Fruit fly (Drosophila melanogaster) whole organism, prepupa: ENCODE data around the gene CG11626.

Experiments used
- Blimp-1 ChIP-seq: fragments of 200-800 bp; sonication (Bioruptor generic); optimal IDR thresholded peaks from 3 replicates; lab custom pipeline; 2017; ENCODE audit warnings: missing biosample characterization, missing genetic modification characterization, mild to moderate bottlenecking, moderate library complexity, missing genetic modification reagents
- CG10631 ChIP-seq: fragments of 200-800 bp; sonication (Bioruptor generic); optimal IDR thresholded peaks from 2 replicates; lab custom pipeline; 2016; ENCODE audit warnings: missing biosample characterization, missing genetic modification characterization
- CG10669 ChIP-seq: fragments of 200-800 bp; sonication (Bioruptor generic); optimal IDR thresholded peaks from 3 replicates; lab custom pipeline; 2018; ENCODE audit warnings: missing biosample characterization, mild to moderate bottlenecking, missing genetic modification characterization, moderate library complexity
- CG11294 ChIP-seq: fragments of 200-800 bp; sonication (Bioruptor generic); IDR thresholded peaks from 2 replicates; pipeline ENCODE4 v1.3.6; 2022; ENCODE audit warnings: missing biosample characterization, missing genetic modification characterization
- CG11902 ChIP-seq: fragments of 200-800 bp; sonication (Bioruptor generic); optimal IDR thresholded peaks from 3 replicates; lab custom pipeline; 2016; ENCODE audit warnings: missing biosample characterization, missing genetic modification characterization
- CG15336 ChIP-seq: fragments of 200-800 bp; sonication (Bioruptor generic); IDR thresholded peaks from 2 replicates; pipeline ENCODE4 v1.3.6; 2022; ENCODE audit warnings: missing biosample characterization, missing genetic modification characterization
- CG16779 ChIP-seq: fragments of 200-800 bp; sonication (Bioruptor generic); optimal IDR thresholded peaks from 3 replicates; lab custom pipeline; 2017; ENCODE audit warnings: missing biosample characterization, mild to moderate bottlenecking, missing genetic modification characterization
- CG3032 ChIP-seq: fragments of 200-800 bp; optimal IDR thresholded peaks from 2 replicates; lab custom pipeline; 2019; ENCODE audit warnings: missing biosample characterization, mild to moderate bottlenecking, missing genetic modification characterization, moderate library complexity
- CG34406 ChIP-seq: fragments of 200-800 bp; sonication (Bioruptor generic); optimal IDR thresholded peaks from 3 replicates; lab custom pipeline; 2016; ENCODE audit warnings: missing biosample characterization, missing genetic modification characterization
- CG4318 ChIP-seq: fragments of 200-800 bp; sonication (Bioruptor generic); optimal IDR thresholded peaks from 3 replicates; lab custom pipeline; 2017; ENCODE audit warnings: missing biosample characterization, mild to moderate bottlenecking, missing genetic modification characterization
- CG6163 ChIP-seq: fragments of 200-800 bp; sonication (Bioruptor generic); IDR thresholded peaks from 3 replicates; pipeline ENCODE4 v1.3.6; 2022; ENCODE audit warnings: missing biosample characterization, missing genetic modification characterization
- CG6276 ChIP-seq: fragments of 200-800 bp; sonication (Bioruptor generic); optimal IDR thresholded peaks from 2 replicates; lab custom pipeline; 2017; ENCODE audit warnings: missing biosample characterization, mild to moderate bottlenecking, missing genetic modification characterization
- CG6792 ChIP-seq: fragments of 200-800 bp; sonication (Bioruptor generic); optimal IDR thresholded peaks from 3 replicates; lab custom pipeline; 2016; ENCODE audit warnings: missing biosample characterization, missing genetic modification characterization
- CG6808 ChIP-seq: fragments of 200-800 bp; sonication (Bioruptor generic); optimal IDR thresholded peaks from 3 replicates; lab custom pipeline; 2017; ENCODE audit warnings: missing biosample characterization, missing genetic modification characterization, mild to moderate bottlenecking, moderate library complexity, missing genetic modification reagents
- CG7368 ChIP-seq: fragments of 200-800 bp; sonication (Bioruptor generic); optimal IDR thresholded peaks from 3 replicates; lab custom pipeline; 2016; ENCODE audit warnings: missing biosample characterization, missing genetic modification characterization
- CG8119 ChIP-seq: fragments of 200-800 bp; sonication (Bioruptor generic); IDR thresholded peaks from 3 replicates; pipeline ENCODE4 v1.3.6; 2022; ENCODE audit warnings: missing biosample characterization, missing genetic modification characterization
- CG8319 ChIP-seq: fragments of 200-800 bp; sonication (Bioruptor generic); optimal IDR thresholded peaks from 3 replicates; lab custom pipeline; 2016; ENCODE audit warnings: missing biosample characterization, missing genetic modification characterization
- Eip75B ChIP-seq: fragments of 200-800 bp; sonication (Bioruptor generic); optimal IDR thresholded peaks from 3 replicates; lab custom pipeline; 2016; ENCODE audit warnings: missing biosample characterization, missing genetic modification characterization
- Eip78C ChIP-seq: fragments of 200-800 bp; sonication (Bioruptor generic); peaks from one replicate; lab custom pipeline; 2016; ENCODE audit warnings: missing biosample characterization, missing genetic modification characterization
- Ets21C ChIP-seq: fragments of 200-800 bp; sonication (Bioruptor generic); optimal IDR thresholded peaks from 3 replicates; lab custom pipeline; 2016; ENCODE audit warnings: missing biosample characterization, missing genetic modification characterization
- Ets96B ChIP-seq: fragments of 200-800 bp; optimal IDR thresholded peaks from 2 replicates; lab custom pipeline; 2019; ENCODE audit warnings: missing biosample characterization, mild to moderate bottlenecking, missing genetic modification characterization, moderate library complexity
- Gug ChIP-seq: fragments of 200-800 bp; sonication (Bioruptor generic); IDR thresholded peaks from 2 replicates; pipeline ENCODE4 v1.3.6; 2022; ENCODE audit warnings: missing biosample characterization, missing genetic modification characterization
- Hr39 ChIP-seq: fragments of 200-800 bp; sonication (Bioruptor generic); optimal IDR thresholded peaks from 2 replicates; lab custom pipeline; 2016; ENCODE audit warnings: missing biosample characterization, missing genetic modification characterization
- Hr4 ChIP-seq: fragments of 200-800 bp; sonication (Bioruptor generic); optimal IDR thresholded peaks from 3 replicates; lab custom pipeline; 2016; ENCODE audit warnings: missing biosample characterization, missing genetic modification characterization
- Lpt ChIP-seq: fragments of 200-800 bp; sonication (Bioruptor generic); optimal IDR thresholded peaks from 3 replicates; lab custom pipeline; 2016; ENCODE audit warnings: missing biosample characterization, missing genetic modification characterization
- Met ChIP-seq: fragments of 200-800 bp; sonication (Bioruptor generic); optimal IDR thresholded peaks from 3 replicates; lab custom pipeline; 2016; ENCODE audit warnings: missing biosample characterization, missing genetic modification characterization
- OdsH ChIP-seq: fragments of 200-800 bp; sonication (Bioruptor generic); optimal IDR thresholded peaks from 3 replicates; lab custom pipeline; 2016; ENCODE audit warnings: missing biosample characterization, missing genetic modification characterization
- Smox ChIP-seq: fragments of 200-800 bp; sonication (Bioruptor generic); optimal IDR thresholded peaks from 3 replicates; lab custom pipeline; 2016; ENCODE audit warnings: missing biosample characterization, missing genetic modification characterization
- Sox14 ChIP-seq: fragments of 200-800 bp; sonication (Bioruptor generic); optimal IDR thresholded peaks from 3 replicates; lab custom pipeline; 2016; ENCODE audit warnings: missing biosample characterization, missing genetic modification characterization
- Sox15 ChIP-seq: fragments of 200-800 bp; sonication (Bioruptor generic); optimal IDR thresholded peaks from 3 replicates; lab custom pipeline; 2016; ENCODE audit warnings: missing biosample characterization, missing genetic modification characterization
- achi ChIP-seq: fragments of 200-800 bp; sonication (Bioruptor generic); optimal IDR thresholded peaks from 3 replicates; lab custom pipeline; 2016; ENCODE audit warnings: missing biosample characterization, missing genetic modification characterization
- acj6 ChIP-seq: fragments of 200-800 bp; sonication (Bioruptor generic); optimal IDR thresholded peaks from 3 replicates; lab custom pipeline; 2016; ENCODE audit warnings: missing biosample characterization, missing genetic modification characterization
- cyc ChIP-seq: fragments of 200-800 bp; sonication (Bioruptor generic); optimal IDR thresholded peaks from 3 replicates; lab custom pipeline; 2016; ENCODE audit warnings: missing biosample characterization, missing genetic modification characterization
- dsx ChIP-seq: fragments of 200-800 bp; optimal IDR thresholded peaks from 3 replicates; lab custom pipeline; 2019; ENCODE audit warnings: missing biosample characterization, mild to moderate bottlenecking, missing genetic modification characterization, moderate library complexity; ENCODE audit not compliant: poor library complexity, severe bottlenecking
- eg ChIP-seq: fragments of 200-800 bp; sonication (Bioruptor generic); IDR thresholded peaks from 3 replicates; pipeline ENCODE4 v1.3.6; 2022; ENCODE audit warnings: missing biosample characterization, missing genetic modification characterization
- esn ChIP-seq: fragments of 200-800 bp; sonication (Bioruptor generic); optimal IDR thresholded peaks from 2 replicates; lab custom pipeline; 2016; ENCODE audit warnings: missing biosample characterization, mild to moderate bottlenecking, missing genetic modification characterization, moderate library complexity
- fd59A ChIP-seq: fragments of 200-800 bp; sonication (Bioruptor generic); optimal IDR thresholded peaks from 2 replicates; lab custom pipeline; 2017; ENCODE audit warnings: missing biosample characterization, mild to moderate bottlenecking, missing genetic modification characterization, missing genetic modification reagents
- fd85E ChIP-seq: fragments of 200-800 bp; sonication (Bioruptor generic); optimal IDR thresholded peaks from 3 replicates; lab custom pipeline; 2016; ENCODE audit warnings: missing biosample characterization, missing genetic modification characterization
- fkh ChIP-seq: fragments of 200-800 bp; sonication (Bioruptor generic); optimal IDR thresholded peaks from 3 replicates; lab custom pipeline; 2017; ENCODE audit warnings: missing biosample characterization, mild to moderate bottlenecking, missing genetic modification characterization, moderate library complexity
- lz ChIP-seq: fragments of 200-800 bp; sonication (Bioruptor generic); optimal IDR thresholded peaks from 3 replicates; lab custom pipeline; 2016; ENCODE audit warnings: missing biosample characterization, missing genetic modification characterization
- net ChIP-seq: fragments of 200-800 bp; sonication (Bioruptor generic); optimal IDR thresholded peaks from 3 replicates; lab custom pipeline; 2016; ENCODE audit warnings: missing biosample characterization, missing genetic modification characterization
- salr ChIP-seq, 2 experiments: fragments of 200-800 bp; sonication (Bioruptor generic); optimal IDR thresholded peaks; 3 replicates each; lab custom pipeline; 2016 to 2018; ENCODE audit warnings: missing biosample characterization in 2 of 2, missing genetic modification characterization in 2 of 2, mild to moderate bottlenecking in 1 of 2
- ss ChIP-seq, 2 experiments: fragments of 200-800 bp; sonication (Bioruptor generic); optimal IDR thresholded peaks; 2 replicates in 1 of 2; 3 replicates in 1 of 2; lab custom pipeline; 2017 to 2018; ENCODE audit warnings: mild to moderate bottlenecking in 2 of 2, missing biosample characterization in 2 of 2, missing genetic modification characterization in 2 of 2, moderate library complexity in 1 of 2
- svp ChIP-seq: fragments of 200-800 bp; sonication (Bioruptor generic); peaks from one replicate; lab custom pipeline; 2016; ENCODE audit warnings: missing biosample characterization, missing genetic modification characterization
- topi ChIP-seq: fragments of 200-800 bp; sonication (Bioruptor generic); optimal IDR thresholded peaks from 3 replicates; lab custom pipeline; 2016; ENCODE audit warnings: missing biosample characterization, missing genetic modification characterization
- vri ChIP-seq: fragments of 200-800 bp; sonication (Bioruptor generic); optimal IDR thresholded peaks from 3 replicates; lab custom pipeline; 2016; ENCODE audit warnings: missing biosample characterization, mild to moderate bottlenecking, missing genetic modification characterization

The CG11626 gene

DNA sequence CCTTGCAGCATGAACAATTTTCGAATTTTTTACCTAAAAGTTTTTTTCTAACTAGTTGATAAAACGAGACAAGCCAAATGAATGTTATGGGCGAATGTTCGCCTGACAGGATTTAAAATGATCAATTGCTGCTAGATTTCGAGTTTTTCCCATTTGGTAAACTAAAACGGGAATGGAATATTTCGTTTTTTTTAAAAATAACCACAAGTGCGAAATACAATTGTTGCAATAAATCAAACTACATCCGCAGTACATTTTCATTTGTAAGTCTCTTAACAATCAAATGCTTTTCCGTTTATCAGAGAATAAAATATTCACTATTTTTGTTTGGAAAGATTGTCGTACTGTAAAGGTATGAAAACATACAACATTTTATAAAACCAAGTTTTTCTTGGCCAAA, 16.4 kb downstream of the CG11626 start, which contains the start of gene CG3517:
TSS of gene CG3517 (minus strand) at position 101 of the 400 bp plus-strand sequence.
- TF ChIP-seq Ets21C (GFP tag; lab: Kevin White, UChicago) (no peak), Hr4 (GFP tag; lab: Kevin White, UChicago) (no peak), acj6 (GFP tag; lab: Kevin White, UChicago) (no peak), Ets96B (no peak), CG7368 (GFP tag; lab: Kevin White, UChicago) (no peak), net (no peak), dsx (GFP tag; lab: Kevin White, UChicago) (no peak), salr (GFP tag; optimal IDR thresholded peaks at IDR 0.05; lab: Kevin White, UChicago) (no peak), Met (GFP tag; lab: Kevin White, UChicago) (no peak), fkh (GFP tag; lab: Kevin White, UChicago) (no peak), achi (GFP tag; lab: Kevin White, UChicago) (no peak)

dm6 chr3R:19460409-19461217, 51.9 kb downstream of the CG11626 start, which contains the start of gene Dys:
Gene Dys (plus strand): TSS chr3R:19461085.
- TF ChIP-seq CG6808 (GFP tag; lab: Kevin White, UChicago) (no peak), Sox15 (GFP tag; lab: Kevin White, UChicago) (peak; percentile 19), svp (GFP tag; lab: Kevin White, UChicago) (peak; percentile 78), dsx (GFP tag; lab: Kevin White, UChicago) (no peak), fkh (GFP tag; lab: Kevin White, UChicago) (peak; percentile 97), CG10669 (GFP tag; lab: Kevin White, UChicago) (no peak), Eip78C (GFP tag; lab: Kevin White, UChicago) (peak; percentile 79), Ets96B (peak; percentile 10), CG11902 (GFP tag; lab: Kevin White, UChicago) (no peak), Sox14 (GFP tag; lab: Kevin White, UChicago) (peak; percentile 38), CG6163 (GFP tag; lab: Robert Waterston, UW) (no peak), CG6276 (peak; percentile 63), cyc (GFP tag; lab: Kevin White, UChicago) (peak; percentile 47), CG16779 (tag; lab: Kevin White, UChicago) (peak; percentile 17), achi (GFP tag; lab: Kevin White, UChicago) (peak; percentile 39), CG8319 (GFP tag; lab: Kevin White, UChicago) (peak; percentile 28), CG34406 (peak; percentile 40), Ets21C (GFP tag; lab: Kevin White, UChicago) (peak; percentile 35), lz (GFP tag; lab: Kevin White, UChicago) (peak; percentile 53), Met (GFP tag; lab: Kevin White, UChicago) (peak; percentile 66), Hr4 (GFP tag; lab: Kevin White, UChicago) (peak; percentile 49), vri (GFP tag; lab: Kevin White, UChicago) (peak; percentile 78), fd59A (GFP tag; lab: Kevin White, UChicago) (no peak), esn (GFP tag; lab: Kevin White, UChicago) (peak; percentile 74), Smox (GFP tag; lab: Kevin White, UChicago) (peak; percentile 54), CG11294 (GFP tag; lab: Robert Waterston, UW) (peak; percentile 39; the same call in 1 of the 2 replicates), acj6 (GFP tag; lab: Kevin White, UChicago) (peak; percentile 27), Lpt (GFP tag; lab: Kevin White, UChicago) (no peak), eg (GFP tag; lab: Robert Waterston, UW) (peak; percentile 78), CG8119 (GFP tag; lab: Robert Waterston, UW) (0 out of 3 replicates have a peak, but pooled peaks have one; percentile 48), net (no peak), fd85E (GFP tag; lab: Kevin White, UChicago) (no peak), CG4318 (GFP tag; lab: Kevin White, UChicago) (peak; percentile 7), CG15336 (GFP tag; lab: Robert Waterston, UW) (no peak; the same call in 1 of the 2 replicates), CG6792 (GFP tag; lab: Kevin White, UChicago) (peak; percentile 21), Blimp-1 (GFP tag; lab: Kevin White, UChicago) (no peak), topi (peak; percentile 44), CG10631 (GFP tag; lab: Kevin White, UChicago) (peak; percentile 1), CG3032 (tag; lab: Kevin White, UChicago) (no peak), Hr39 (peak; percentile 71), ss (GFP tag; optimal IDR thresholded peaks at IDR 0.05; lab: Kevin White, UChicago) (no peak), OdsH (peak; percentile 45), Eip75B (GFP tag; lab: Kevin White, UChicago) (peak; percentile 46), Gug (GFP tag; lab: Robert Waterston, UW) (peak; percentile 58; the same call in 1 of the 2 replicates)
